Worm (Caenorhabditis elegans) whole organism, late embryonic: ENCODE measurements around the gene F38B6.7.

Experiments
- C08G9.2 ChIP-seq: sonication (generic microtip); optimal IDR thresholded peaks from 2 replicates; lab custom pipeline; 2016; ENCODE audit warnings: mild to moderate bottlenecking, missing genetic modification characterization, moderate library complexity, missing compliant biosample characterization
- F13H6.1 ChIP-seq: sonication (generic microtip); optimal IDR thresholded peaks from 2 replicates; lab custom pipeline; 2016; ENCODE audit warnings: missing genetic modification characterization, missing compliant biosample characterization
- K02D7.2 ChIP-seq: sonication (generic microtip); optimal IDR thresholded peaks from 2 replicates; lab custom pipeline; 2017; ENCODE audit warnings: mild to moderate bottlenecking, missing genetic modification characterization, missing compliant biosample characterization
- T23F11.4 ChIP-seq: fragments of 200-800 bp; sonication (Bioruptor generic); optimal IDR thresholded peaks from 2 replicates; lab custom pipeline; 2018; ENCODE audit warnings: mild to moderate bottlenecking, missing genetic modification characterization, missing compliant biosample characterization
- ama-1 ChIP-seq: fragments of 150-350 bp; optimal IDR thresholded peaks from 2 replicates; lab custom pipeline; 2014
- ceh-18 ChIP-seq: sonication (generic microtip); optimal IDR thresholded peaks from 2 replicates; lab custom pipeline; 2016; ENCODE audit warnings: missing genetic modification characterization, missing compliant biosample characterization
- ceh-19 ChIP-seq: fragments of 200-800 bp; sonication (Bioruptor generic); optimal IDR thresholded peaks from 2 replicates; lab custom pipeline; 2018; ENCODE audit warnings: mild to moderate bottlenecking, missing genetic modification characterization, missing compliant biosample characterization
- ceh-2 ChIP-seq: sonication (generic microtip); optimal IDR thresholded peaks from 2 replicates; lab custom pipeline; 2016; ENCODE audit warnings: missing genotype, missing genetic modification characterization, missing compliant biosample characterization
- ceh-22 ChIP-seq: sonication (generic microtip); optimal IDR thresholded peaks from 2 replicates; lab custom pipeline; 2017; ENCODE audit warnings: missing biosample characterization, missing genetic modification characterization
- ceh-24 ChIP-seq: sonication (generic microtip); optimal IDR thresholded peaks from 2 replicates; lab custom pipeline; 2016; ENCODE audit warnings: mild to moderate bottlenecking, missing genetic modification characterization, missing compliant biosample characterization
- ceh-30 ChIP-seq: fragments of 150-350 bp; optimal IDR thresholded peaks from 2 replicates; lab custom pipeline; 2014; ENCODE audit warnings: missing biosample characterization, missing genetic modification characterization
- ceh-31 ChIP-seq: sonication (generic microtip); optimal IDR thresholded peaks from 2 replicates; lab custom pipeline; 2016; ENCODE audit warnings: missing genetic modification characterization, missing compliant biosample characterization
- ceh-48 ChIP-seq: sonication (generic microtip); optimal IDR thresholded peaks from 2 replicates; lab custom pipeline; 2016; ENCODE audit warnings: missing genetic modification characterization, inconsistent platforms, missing compliant biosample characterization
- ceh-9 ChIP-seq: sonication (generic microtip); optimal IDR thresholded peaks from 2 replicates; lab custom pipeline; 2016; ENCODE audit warnings: mild to moderate bottlenecking, missing genetic modification characterization, inconsistent platforms, missing compliant biosample characterization
- elt-2 ChIP-seq: sonication (generic microtip); optimal IDR thresholded peaks from 2 replicates; lab custom pipeline; 2016; ENCODE audit warnings: missing genetic modification reagents, missing genetic modification characterization, missing compliant biosample characterization
- elt-4 ChIP-seq: sonication (generic microtip); optimal IDR thresholded peaks from 2 replicates; lab custom pipeline; 2016; ENCODE audit warnings: missing genetic modification characterization, missing compliant biosample characterization
- fkh-10 ChIP-seq: fragments of 150-350 bp; optimal IDR thresholded peaks from 2 replicates; lab custom pipeline; 2014; ENCODE audit warnings: missing biosample characterization, missing genetic modification reagents, missing genetic modification characterization
- fkh-6 ChIP-seq: sonication (generic microtip); optimal IDR thresholded peaks from 2 replicates; lab custom pipeline; 2016; ENCODE audit warnings: missing genetic modification characterization, missing compliant biosample characterization
- gmeb-2 ChIP-seq: sonication (generic microtip); optimal IDR thresholded peaks from 2 replicates; lab custom pipeline; 2016; ENCODE audit warnings: missing genetic modification characterization, inconsistent platforms, missing compliant biosample characterization
- hlh-15 ChIP-seq: sonication (generic microtip); optimal IDR thresholded peaks from 2 replicates; lab custom pipeline; 2016; ENCODE audit warnings: missing genetic modification characterization, missing compliant biosample characterization
- hlh-30 ChIP-seq: sonication (generic microtip); optimal IDR thresholded peaks from 2 replicates; lab custom pipeline; 2017; ENCODE audit warnings: antibody characterized with exemption, missing genetic modification characterization, missing compliant biosample characterization; ENCODE audit not compliant: insufficient read depth
- lin-11 ChIP-seq: fragments of 200-800 bp; sonication (Bioruptor generic); optimal IDR thresholded peaks from 2 replicates; lab custom pipeline; 2018; ENCODE audit warnings: mild to moderate bottlenecking, missing genetic modification characterization, missing compliant biosample characterization
- madf-2 ChIP-seq: sonication (generic microtip); optimal IDR thresholded peaks from 2 replicates; lab custom pipeline; 2017; ENCODE audit warnings: missing genetic modification characterization, missing compliant biosample characterization
- nhr-232 ChIP-seq: sonication (generic microtip); optimal IDR thresholded peaks from 2 replicates; lab custom pipeline; 2016; ENCODE audit warnings: missing genetic modification characterization, missing compliant biosample characterization
- npax-4 ChIP-seq: sonication (generic microtip); optimal IDR thresholded peaks from 2 replicates; lab custom pipeline; 2016; ENCODE audit warnings: missing genetic modification characterization, missing compliant biosample characterization
- odd-2 ChIP-seq: sonication (generic microtip); optimal IDR thresholded peaks from 2 replicates; lab custom pipeline; 2017; ENCODE audit warnings: antibody characterized with exemption, mild to moderate bottlenecking, missing genetic modification characterization, missing compliant biosample characterization
- pax-1 ChIP-seq: fragments of 150-350 bp; optimal IDR thresholded peaks from 2 replicates; lab custom pipeline; 2014; ENCODE audit warnings: missing biosample characterization, missing genetic modification characterization
- pha-2 ChIP-seq: sonication (generic microtip); optimal IDR thresholded peaks from 2 replicates; lab custom pipeline; 2017; ENCODE audit warnings: mild to moderate bottlenecking, missing genetic modification characterization, missing compliant biosample characterization
- rnt-1 ChIP-seq: sonication (generic microtip); optimal IDR thresholded peaks from 2 replicates; lab custom pipeline; 2016; ENCODE audit warnings: missing genetic modification characterization, missing compliant biosample characterization
- sdc-2 ChIP-seq: sonication (generic microtip); optimal IDR thresholded peaks from 2 replicates; lab custom pipeline; 2016; ENCODE audit warnings: missing genotype, missing genetic modification characterization, missing compliant biosample characterization
- sox-2 ChIP-seq: fragments of 200-800 bp; sonication (Bioruptor generic); IDR thresholded peaks from 2 replicates; pipeline ENCODE4 v1.3.6; 2022; ENCODE audit warnings: missing genetic modification reagents, missing genetic modification characterization, missing compliant biosample characterization
- sox-4 ChIP-seq: sonication (generic microtip); optimal IDR thresholded peaks from 2 replicates; lab custom pipeline; 2017; ENCODE audit warnings: mild to moderate bottlenecking, missing genetic modification characterization, inconsistent platforms, missing compliant biosample characterization
- syd-9 ChIP-seq: sonication (generic microtip); optimal IDR thresholded peaks from 2 replicates; lab custom pipeline; 2016; ENCODE audit warnings: mild to moderate bottlenecking, missing genetic modification characterization, moderate library complexity, missing compliant biosample characterization
- tbx-2 ChIP-seq: sonication (generic microtip); optimal IDR thresholded peaks from 2 replicates; lab custom pipeline; 2016; ENCODE audit warnings: missing genetic modification characterization, missing compliant biosample characterization
- tbx-7 ChIP-seq: sonication (generic microtip); optimal IDR thresholded peaks from 2 replicates; lab custom pipeline; 2016; ENCODE audit warnings: missing genotype, missing genetic modification characterization, missing compliant biosample characterization
- unc-42 ChIP-seq: sonication (generic microtip); optimal IDR thresholded peaks from 2 replicates; lab custom pipeline; 2016; ENCODE audit warnings: missing genotype, missing genetic modification characterization, missing compliant biosample characterization
- unc-86 ChIP-seq: sonication (generic microtip); optimal IDR thresholded peaks from 2 replicates; lab custom pipeline; 2016; ENCODE audit warnings: missing genetic modification characterization, missing compliant biosample characterization

The F38B6.7 gene

ce11 chrX:6687345-6687744 is 10.8 kb downstream of the F38B6.7 start:
- no peak for TF ChIP-seq sox-4 (tag; lab: Kevin White, UChicago)
- no peak for TF ChIP-seq fkh-6
- no peak for TF ChIP-seq fkh-10 (GFP tag; lab: Kevin White, UChicago)
- no peak for TF ChIP-seq unc-42 (tag; lab: Kevin White, UChicago)
- no peak for TF ChIP-seq ceh-30 (tag; lab: Kevin White, UChicago)
- TF ChIP-seq F13H6.1 (tag; lab: Kevin White, UChicago) = no peak
- no peak for TF ChIP-seq K02D7.2 (tag; lab: Kevin White, UChicago)
- TF ChIP-seq elt-4 (tag; lab: Kevin White, UChicago) = no peak
- TF ChIP-seq ceh-31 = no peak
- no peak for TF ChIP-seq gmeb-2 (tag; lab: Kevin White, UChicago)
- no peak for TF ChIP-seq pha-2
- no peak for TF ChIP-seq C08G9.2 (tag; lab: Kevin White, UChicago)
- no peak for TF ChIP-seq rnt-1 (tag; lab: Kevin White, UChicago)
- TF ChIP-seq ceh-24 = no peak
- TF ChIP-seq nhr-232 = no peak
- TF ChIP-seq ceh-9 = no peak
- no peak for TF ChIP-seq ceh-2 (tag; lab: Kevin White, UChicago)

DNA sequence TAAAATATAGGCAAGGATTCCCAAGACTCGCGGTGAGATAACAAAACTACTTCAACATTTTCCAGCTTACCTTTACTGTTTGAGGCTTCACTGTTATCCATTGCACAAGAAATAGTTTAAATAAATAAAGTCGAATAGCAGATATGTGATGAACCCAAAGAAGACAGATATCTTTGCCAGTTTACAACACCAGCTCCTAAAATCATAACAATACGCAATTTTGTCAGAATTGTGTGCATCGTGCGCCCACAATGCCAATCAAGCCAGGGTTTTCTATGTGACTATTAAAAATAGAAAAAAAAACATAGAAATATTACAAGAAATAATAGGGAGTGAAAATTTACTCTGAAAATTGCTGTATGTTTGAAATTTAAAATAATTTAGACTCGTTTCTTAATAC is 15.5 kb downstream of the F38B6.7 start, which contains the start of gene F38B6.8:
Gene F38B6.8 (minus strand): TSS at position 101 of the 400 bp plus-strand sequence.
- TF ChIP-seq tbx-7 (tag; lab: Kevin White, UChicago) (no peak), F13H6.1 (tag; lab: Kevin White, UChicago) (no peak), ama-1 (lab: Kevin White, UChicago) (no peak), hlh-30 (no peak), unc-42 (tag; lab: Kevin White, UChicago) (no peak), pax-1 (no peak), odd-2 (tag; lab: Kevin White, UChicago) (no peak), syd-9 (tag; lab: Kevin White, UChicago) (no peak), C08G9.2 (tag; lab: Kevin White, UChicago) (no peak)

- TF ChIP-seq ceh-31 (no peak), madf-2 (tag; lab: Kevin White, UChicago) (no peak)
These were observed 23.7 kb downstream of the F38B6.7 start, which contains the start of gene F38B6.4 for ce11 chrX:6674333-6674919. F38B6.4 (plus strand) TSS chrX:6674869.

DNA sequence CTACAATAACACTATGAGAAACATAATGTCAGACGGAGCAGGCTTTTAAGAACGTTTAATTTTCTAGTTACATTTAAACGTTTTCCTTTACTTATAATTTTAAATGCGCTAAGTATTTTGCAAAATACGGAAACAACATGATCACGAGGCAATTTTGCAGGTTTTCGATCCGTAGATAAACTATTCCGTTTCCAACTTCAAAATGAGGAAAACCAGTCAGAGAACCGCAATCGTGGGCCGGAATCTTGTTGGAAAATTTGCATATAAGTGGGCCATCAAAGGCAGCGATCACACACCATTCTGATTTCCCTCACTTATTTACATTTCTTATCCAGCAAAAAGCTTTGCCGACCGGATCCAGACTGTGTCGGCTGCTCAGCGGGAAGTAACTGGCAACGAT is 25.6 kb downstream of the F38B6.7 start, which contains the start of gene col-172:
Gene col-172 (plus strand): TSS at position 301 of the 400 bp plus-strand sequence.
- TF ChIP-seq ceh-18 (no peak), F13H6.1 (tag; lab: Kevin White, UChicago) (no peak), nhr-232 (no peak), gmeb-2 (tag; lab: Kevin White, UChicago) (no peak), sdc-2 (tag; lab: Kevin White, UChicago) (no peak), hlh-30 (no peak), unc-86 (no peak), elt-2 (tag; lab: Kevin White, UChicago) (no peak), T23F11.4 (GFP tag; lab: Kevin White, UChicago) (no peak), fkh-6 (no peak), sox-2 (GFP tag; lab: Robert Waterston, UW) (no peak), npax-4 (tag; lab: Kevin White, UChicago) (no peak), ama-1 (lab: Kevin White, UChicago) (no peak), tbx-2 (tag; lab: Kevin White, UChicago) (no peak), C08G9.2 (tag; lab: Kevin White, UChicago) (no peak), pax-1 (no peak), ceh-48 (no peak)

DNA sequence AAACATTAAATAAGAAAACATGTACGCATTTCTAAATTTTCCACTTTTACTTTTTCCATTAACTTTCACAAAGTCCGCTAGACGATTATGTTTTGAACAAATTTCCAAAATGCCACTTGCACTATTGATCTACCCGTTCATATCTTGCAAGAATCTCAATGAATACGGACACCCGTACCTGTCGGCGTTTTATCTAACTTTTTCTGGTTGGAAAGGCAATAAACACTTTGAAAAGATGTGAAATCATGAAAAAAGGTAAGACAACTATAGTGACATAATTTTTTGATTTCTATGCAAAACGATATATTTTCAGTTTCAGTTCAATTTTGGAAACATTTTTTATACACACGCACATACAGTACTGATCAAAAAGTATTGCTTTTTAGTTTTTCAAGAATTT is 26.4 kb downstream of the F38B6.7 start:
- TF ChIP-seq ceh-18 (no peak), ceh-19 (GFP tag; lab: Kevin White, UChicago) (no peak), hlh-30 (no peak), C08G9.2 (tag; lab: Kevin White, UChicago) (no peak), F13H6.1 (tag; lab: Kevin White, UChicago) (no peak), syd-9 (tag; lab: Kevin White, UChicago) (no peak), lin-11 (no peak), hlh-15 (tag; lab: Kevin White, UChicago) (no peak), npax-4 (tag; lab: Kevin White, UChicago) (no peak), ceh-22 (no peak)
